Worm (Caenorhabditis elegans): ENCODE results near the gene ctsa-3.2.

DNA sequence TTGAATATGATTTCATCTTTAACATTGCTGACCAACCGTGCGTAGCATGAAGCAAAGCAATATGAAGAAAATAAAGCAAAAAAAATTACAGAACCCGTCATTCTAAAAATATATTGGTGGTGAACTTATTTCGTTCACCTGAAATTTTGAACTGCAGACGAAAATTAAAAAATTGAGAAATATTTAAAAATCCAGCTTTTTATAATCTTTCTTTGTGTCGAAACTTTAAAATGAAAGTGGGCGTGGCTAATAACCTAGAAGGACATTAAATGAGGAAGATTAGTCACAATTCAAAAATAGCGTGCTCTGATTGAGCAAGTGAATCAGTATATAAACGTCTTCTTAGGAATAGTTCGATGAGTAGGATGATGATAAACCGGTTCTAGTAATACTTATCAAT lies 25.5 kb upstream of the ctsa-3.2 start, which contains the start of gene old-2:
- TF ChIP-seq flt-1 (GFP tag; IDR thresholded peaks at IDR 0.05), result no peak
- TF ChIP-seq cog-1 (tag; optimal IDR thresholded peaks at IDR 0.05), result no peak

Measured in whole organism, midembryonic.